Worm (Caenorhabditis elegans) whole organism, mixed stage, embryonic: ENCODE results near the gene cec-6.
A peak's percentile ranks its signal among the peaks of the same experiment; 100 is the strongest.

Experiments
- M03D4.4 ChIP-seq: sonication (generic microtip); optimal IDR thresholded peaks from 2 replicates; lab custom pipeline; 2017; ENCODE audit warnings: mild to moderate bottlenecking, missing genetic modification characterization, missing compliant biosample characterization
- bed-3 ChIP-seq: fragments of 200-800 bp; sonication (Bioruptor generic); optimal IDR thresholded peaks from 3 replicates; lab custom pipeline; 2018; ENCODE audit warnings: mild to moderate bottlenecking, missing genetic modification characterization, moderate library complexity, missing compliant biosample characterization
- ceh-39 ChIP-seq: fragments of 150-350 bp; optimal IDR thresholded peaks from 2 replicates; lab custom pipeline; 2014; ENCODE audit warnings: missing biosample characterization, missing genetic modification characterization
- ceh-43 ChIP-seq: fragments of 200-800 bp; sonication (Bioruptor generic); optimal IDR thresholded peaks from 2 replicates; lab custom pipeline; 2018; ENCODE audit warnings: mild to moderate bottlenecking, missing genetic modification characterization, moderate library complexity, missing compliant biosample characterization
- ceh-83 ChIP-seq: fragments of 200-800 bp; sonication (Bioruptor generic); optimal IDR thresholded peaks from 2 replicates; lab custom pipeline; 2018; ENCODE audit warnings: mild to moderate bottlenecking, missing genetic modification characterization, missing compliant biosample characterization
- cnd-1 ChIP-seq: fragments of 200-800 bp; sonication (Bioruptor generic); optimal IDR thresholded peaks from 2 replicates; lab custom pipeline; 2018; ENCODE audit warnings: mild to moderate bottlenecking, missing genetic modification characterization, missing compliant biosample characterization
- elt-1 ChIP-seq: sonication (generic microtip); optimal IDR thresholded peaks from 2 replicates; lab custom pipeline; 2017; ENCODE audit warnings: missing genetic modification characterization, mild to moderate bottlenecking, missing compliant biosample characterization, antibody characterized with exemption, moderate library complexity, borderline replicate concordance; ENCODE audit not compliant: insufficient read depth
- ham-2 ChIP-seq: fragments of 200-800 bp; sonication (Bioruptor generic); optimal IDR thresholded peaks from 2 replicates; lab custom pipeline; 2018; ENCODE audit warnings: mild to moderate bottlenecking, missing genetic modification characterization, missing compliant biosample characterization
- hlh-1 ChIP-seq: fragments of 150-350 bp; optimal IDR thresholded peaks from 2 replicates; lab custom pipeline; 2014; ENCODE audit warnings: missing biosample characterization, missing genetic modification reagents, missing genetic modification characterization
- lsy-2 ChIP-seq: fragments of 150-350 bp; optimal IDR thresholded peaks from 2 replicates; lab custom pipeline; 2014; ENCODE audit warnings: missing biosample characterization, missing genetic modification characterization
- mab-5 ChIP-seq: fragments of 150-350 bp; optimal IDR thresholded peaks from 2 replicates; lab custom pipeline; 2014; ENCODE audit warnings: missing biosample characterization, missing genetic modification characterization
- mep-1 ChIP-seq: fragments of 150-350 bp; optimal IDR thresholded peaks from 2 replicates; lab custom pipeline; 2017; ENCODE audit warnings: missing biosample characterization, missing genetic modification reagents, missing genetic modification characterization, inconsistent platforms
- mls-2 ChIP-seq: sonication (generic microtip); optimal IDR thresholded peaks from 2 replicates; lab custom pipeline; 2016; ENCODE audit warnings: mild to moderate bottlenecking, missing genetic modification characterization, moderate library complexity, missing compliant biosample characterization
- nhr-12 ChIP-seq: fragments of 150-350 bp; optimal IDR thresholded peaks from 2 replicates; lab custom pipeline; 2014; ENCODE audit warnings: missing biosample characterization, missing genetic modification characterization
- nhr-2 ChIP-seq: fragments of 150-350 bp; optimal IDR thresholded peaks from 2 replicates; lab custom pipeline; 2014; ENCODE audit warnings: missing biosample characterization, missing genetic modification characterization
- nhr-237 ChIP-seq: fragments of 150-350 bp; optimal IDR thresholded peaks from 2 replicates; lab custom pipeline; 2014; ENCODE audit warnings: missing biosample characterization, missing genetic modification characterization
- nhr-28 ChIP-seq: fragments of 150-350 bp; optimal IDR thresholded peaks from 2 replicates; lab custom pipeline; 2014; ENCODE audit warnings: missing biosample characterization, missing genetic modification characterization
- nhr-76 ChIP-seq: sonication (generic microtip); optimal IDR thresholded peaks from 2 replicates; lab custom pipeline; 2017; ENCODE audit warnings: missing biosample characterization, missing genetic modification characterization
- pha-4 ChIP-seq: fragments of 150-350 bp; optimal IDR thresholded peaks from 2 replicates; lab custom pipeline; 2018; ENCODE audit warnings: missing biosample characterization, missing genetic modification reagents, missing genetic modification characterization
- sem-2 ChIP-seq: fragments of 200-800 bp; sonication (Bioruptor generic); optimal IDR thresholded peaks from 2 replicates; lab custom pipeline; 2018; ENCODE audit warnings: mild to moderate bottlenecking, missing genetic modification characterization, missing compliant biosample characterization
- snpc-4 ChIP-seq: fragments of 150-350 bp; optimal IDR thresholded peaks from 2 replicates; lab custom pipeline; 2014; ENCODE audit warnings: missing biosample characterization, missing genetic modification characterization
- sptf-1 ChIP-seq: sonication (generic microtip); optimal IDR thresholded peaks from 2 replicates; lab custom pipeline; 2017; ENCODE audit warnings: mild to moderate bottlenecking, missing genetic modification characterization, moderate library complexity, missing compliant biosample characterization
- tbx-8 ChIP-seq: fragments of 200-800 bp; sonication (Bioruptor generic); optimal IDR thresholded peaks from 2 replicates; lab custom pipeline; 2018; ENCODE audit warnings: mild to moderate bottlenecking, missing genetic modification characterization, moderate library complexity, missing compliant biosample characterization
- unc-120 ChIP-seq: sonication (generic microtip); optimal IDR thresholded peaks from 2 replicates; lab custom pipeline; 2017; ENCODE audit warnings: missing genetic modification characterization, missing compliant biosample characterization; ENCODE audit not compliant: poor library complexity, severe bottlenecking
- unc-39 ChIP-seq: fragments of 150-350 bp; optimal IDR thresholded peaks from 2 replicates; lab custom pipeline; 2014; ENCODE audit warnings: missing biosample characterization, missing genetic modification characterization
- unc-62 ChIP-seq: fragments of 150-350 bp; optimal IDR thresholded peaks from 2 replicates; lab custom pipeline; 2014; ENCODE audit warnings: missing biosample characterization, missing genetic modification reagents, missing genetic modification characterization
- zip-8 ChIP-seq: fragments of 150-350 bp; optimal IDR thresholded peaks from 2 replicates; lab custom pipeline; 2014; ENCODE audit warnings: missing biosample characterization, missing genetic modification characterization
- ztf-11 ChIP-seq: fragments of 150-350 bp; optimal IDR thresholded peaks from 2 replicates; lab custom pipeline; 2014; ENCODE audit warnings: missing biosample characterization, missing genetic modification characterization

cec-6 gene

DNA sequence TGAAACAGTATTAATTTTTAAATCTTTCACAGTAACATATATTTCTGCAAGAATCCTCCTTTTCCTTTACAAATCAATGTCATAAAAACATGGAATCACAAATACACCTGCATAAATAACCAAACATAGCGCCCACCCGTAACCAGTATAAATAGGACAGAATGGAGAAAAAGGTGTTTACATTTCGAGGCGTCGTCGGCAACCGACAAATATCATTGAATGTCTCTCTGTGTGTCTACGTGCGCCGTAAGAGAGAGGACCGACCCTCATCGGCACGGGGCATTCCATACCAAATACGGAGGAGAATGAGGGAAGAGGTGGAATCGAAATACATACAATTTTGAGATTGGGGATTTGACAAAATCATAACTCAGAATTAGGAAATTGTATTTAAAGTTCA, 20.4 kb downstream of the cec-6 start:
- TF ChIP-seq zip-8 (tag; lab: Kevin White, UChicago), result no peak
- TF ChIP-seq pha-4 (tag; lab: Kevin White, UChicago), result peak; percentile 78

DNA sequence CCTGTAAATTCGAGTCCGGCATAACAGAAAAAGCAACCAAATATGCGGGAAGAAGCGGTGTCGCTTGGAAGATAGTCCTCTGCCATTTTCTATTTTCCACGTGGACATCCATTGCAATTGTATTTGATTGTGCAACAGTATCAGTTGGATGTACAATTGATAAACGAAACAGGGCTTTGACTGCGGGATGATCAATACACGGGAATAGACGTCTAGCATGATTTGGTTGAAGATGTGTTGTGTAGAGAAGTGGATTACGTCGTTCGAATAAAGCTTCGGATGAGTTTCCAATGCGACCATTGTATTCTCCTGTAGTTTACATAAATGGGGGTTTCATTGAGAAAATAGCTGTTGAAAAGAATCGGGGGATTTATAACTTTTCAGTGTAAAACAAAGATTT, 28.0 kb downstream of the cec-6 start:
- TF ChIP-seq ham-2 (GFP tag; lab: Kevin White, UChicago) (no peak), zip-8 (tag; lab: Kevin White, UChicago) (no peak), ztf-11 (tag; lab: Kevin White, UChicago) (no peak), tbx-8 (no peak), nhr-2 (no peak), mab-5 (tag; lab: Kevin White, UChicago) (no peak), ceh-83 (GFP tag; lab: Kevin White, UChicago) (no peak), ceh-39 (no peak), snpc-4 (tag; lab: Kevin White, UChicago) (no peak), nhr-237 (tag; lab: Kevin White, UChicago) (no peak)

DNA sequence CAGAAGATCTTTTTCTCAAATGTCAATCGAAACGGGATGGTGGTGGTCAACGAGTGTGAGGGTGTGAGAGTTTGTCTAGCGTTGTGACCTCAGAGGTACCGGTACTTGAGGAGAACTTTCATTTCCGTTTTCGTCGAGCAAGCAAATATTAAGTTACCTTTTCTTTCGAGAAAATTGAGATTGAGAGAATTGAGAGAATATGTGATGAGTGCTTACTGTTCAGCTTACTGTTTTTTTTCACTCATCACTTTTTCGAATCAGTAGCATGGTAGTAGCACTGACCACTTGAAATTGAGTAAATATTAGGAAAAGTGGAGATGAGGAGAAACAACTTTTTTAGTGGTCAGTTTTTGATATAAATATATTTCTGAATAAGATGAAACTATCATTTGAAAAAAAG, 29.4 kb downstream of the cec-6 start, which contains the start of gene T12E12.6:
Gene T12E12.6, minus strand, starts transcription at position 101 of the 400 bp plus-strand sequence.
- no peak for TF ChIP-seq bed-3 (GFP tag; lab: Kevin White, UChicago)
- no peak for TF ChIP-seq nhr-28 (tag; lab: Kevin White, UChicago)
- TF ChIP-seq nhr-2, result no peak
- no peak for TF ChIP-seq hlh-1
- TF ChIP-seq zip-8 (tag; lab: Kevin White, UChicago), result no peak
- TF ChIP-seq snpc-4 (tag; lab: Kevin White, UChicago), result no peak
- no peak for TF ChIP-seq ceh-43 (GFP tag; lab: Kevin White, UChicago)
- TF ChIP-seq pha-4 (tag; lab: Kevin White, UChicago), result no peak
- TF ChIP-seq mab-5 (tag; lab: Kevin White, UChicago), result no peak
- no peak for TF ChIP-seq unc-39 (tag; lab: Kevin White, UChicago)
- no peak for TF ChIP-seq tbx-8
- TF ChIP-seq nhr-12, result no peak
- TF ChIP-seq sptf-1 (tag; lab: Kevin White, UChicago), result no peak
- TF ChIP-seq nhr-237 (tag; lab: Kevin White, UChicago), result no peak
- TF ChIP-seq sem-2 (GFP tag; lab: Kevin White, UChicago), result no peak
- no peak for TF ChIP-seq elt-1 (tag; lab: Kevin White, UChicago)

ce11 chrIV:5580588-5581308, 36.1 kb downstream of the cec-6 start:
- no peak for TF ChIP-seq ham-2 (GFP tag; lab: Kevin White, UChicago)
- TF ChIP-seq mls-2, result no peak
- TF ChIP-seq mep-1 (tag; lab: Kevin White, UChicago), result no peak
- no peak for TF ChIP-seq zip-8 (tag; lab: Kevin White, UChicago)
- no peak for TF ChIP-seq unc-62
- TF ChIP-seq M03D4.4, result no peak

ce11 chrIV:5582267-5582666, 37.6 kb downstream of the cec-6 start:
- TF ChIP-seq sptf-1 (tag; lab: Kevin White, UChicago) (no peak), ceh-83 (GFP tag; lab: Kevin White, UChicago) (no peak), unc-120 (no peak), bed-3 (GFP tag; lab: Kevin White, UChicago) (no peak), unc-62 (no peak), ceh-43 (GFP tag; lab: Kevin White, UChicago) (no peak), nhr-12 (no peak), mep-1 (tag; lab: Kevin White, UChicago) (no peak), sem-2 (GFP tag; lab: Kevin White, UChicago) (no peak), pha-4 (tag; lab: Kevin White, UChicago) (no peak), ceh-39 (no peak), nhr-28 (tag; lab: Kevin White, UChicago) (no peak), cnd-1 (tag; lab: Kevin White, UChicago) (no peak), ztf-11 (tag; lab: Kevin White, UChicago) (no peak), lsy-2 (tag; lab: Kevin White, UChicago) (no peak), tbx-8 (no peak), nhr-76 (no peak), M03D4.4 (no peak), nhr-237 (tag; lab: Kevin White, UChicago) (no peak), elt-1 (tag; lab: Kevin White, UChicago) (no peak)
- TF ChIP-seq, all 35 proteins: peak for 0
